Fruit fly (Drosophila melanogaster): Measurements from ENCODE around the gene Pten.

Pten gene

DNA sequence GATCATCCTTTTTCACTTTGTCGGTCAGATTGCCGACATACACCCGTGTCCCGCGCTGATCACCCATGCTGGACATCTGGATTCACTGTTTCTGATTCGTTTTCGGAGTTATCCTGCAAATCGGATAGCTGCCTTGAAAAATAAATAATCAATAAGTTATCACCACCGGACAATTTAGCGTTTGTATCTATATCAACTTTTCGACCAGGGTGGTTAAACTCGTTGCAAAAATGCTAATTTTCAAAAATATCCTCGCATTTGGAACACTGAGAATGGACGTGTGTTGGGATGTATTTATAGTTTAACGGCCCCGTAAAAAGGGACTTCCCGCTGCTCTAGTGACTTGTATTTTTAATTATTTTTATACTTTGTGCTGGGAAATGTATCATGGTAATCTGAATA lies 2.5 kb upstream of the Pten start, which contains the start of gene Rsf1:
TSS of gene Rsf1 (minus strand) at position 212 of the 402 bp plus-strand sequence.
- no peak for TF ChIP-seq psq (optimal IDR thresholded peaks at IDR 0.05)
- TF ChIP-seq CG8478 (optimal IDR thresholded peaks at IDR 0.05) = no peak
- TF ChIP-seq usp (GFP tag; optimal IDR thresholded peaks at IDR 0.05) = no peak
- no peak for TF ChIP-seq Dll (optimal IDR thresholded peaks at IDR 0.05)
- no peak for TF ChIP-seq pan (optimal IDR thresholded peaks at IDR 0.05)
- no peak for TF ChIP-seq EcR (GFP tag; optimal IDR thresholded peaks at IDR 0.05)

DNA sequence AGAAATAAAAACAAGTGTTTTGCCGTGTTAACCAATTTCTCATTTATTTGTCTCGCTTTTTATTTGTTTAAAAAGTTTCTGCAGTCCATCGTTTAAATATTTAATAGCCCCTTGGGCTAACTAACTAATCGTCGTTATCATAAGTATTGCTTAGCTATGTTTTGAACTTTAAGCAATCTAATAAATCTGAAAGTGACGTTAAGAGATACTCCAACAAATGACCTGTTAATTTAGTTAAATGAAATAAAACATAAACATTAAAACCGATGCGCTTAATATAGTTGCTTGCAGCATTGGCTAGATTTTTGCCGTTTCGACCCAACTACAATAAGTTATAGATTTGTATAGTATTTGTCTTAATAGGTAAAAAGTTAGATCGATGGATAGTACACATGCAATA lies 925 bp upstream of the Pten start:
- no peak for TF ChIP-seq EcR (GFP tag; optimal IDR thresholded peaks at IDR 0.05)
- no peak for TF ChIP-seq pan (optimal IDR thresholded peaks at IDR 0.05)
- no peak for TF ChIP-seq CG8478 (optimal IDR thresholded peaks at IDR 0.05)
- TF ChIP-seq usp (GFP tag; optimal IDR thresholded peaks at IDR 0.05) = no peak

DNA sequence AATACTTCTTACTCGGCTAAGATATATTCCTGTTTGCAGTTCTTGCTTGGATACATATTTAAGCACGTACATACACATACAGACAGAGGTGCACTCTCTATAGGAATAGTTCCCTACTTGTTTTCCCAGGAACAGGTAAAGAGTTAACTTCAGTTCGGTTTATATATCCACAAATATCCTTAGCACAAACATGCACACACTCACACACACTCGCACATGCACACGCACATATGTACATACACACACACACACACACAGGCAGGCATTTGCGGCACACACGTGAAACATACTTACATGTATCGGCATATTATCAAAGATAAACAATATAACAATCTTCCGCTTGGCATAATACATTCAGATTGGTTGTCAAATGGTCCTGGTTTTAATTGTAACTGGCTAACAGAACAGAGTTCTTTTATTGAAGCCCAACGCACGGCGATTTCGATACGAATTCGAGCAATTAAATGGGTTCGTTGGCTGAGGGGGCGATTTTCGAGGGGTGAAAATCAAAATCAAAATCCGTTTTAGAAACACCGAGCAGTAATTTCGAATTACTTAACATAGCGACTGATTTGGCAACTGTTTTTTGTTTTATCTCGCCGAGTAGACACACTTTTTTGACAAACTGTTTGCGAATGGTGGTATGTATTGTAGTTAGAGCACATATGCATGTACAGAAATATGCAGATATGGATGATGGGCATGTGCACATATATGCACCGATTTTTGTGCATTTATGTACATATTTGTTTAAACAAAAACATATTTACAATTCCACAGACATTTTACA lies 694 bp downstream of the Pten start:
- no peak for TF ChIP-seq EcR (GFP tag; optimal IDR thresholded peaks at IDR 0.05)
- no peak for TF ChIP-seq Dll (optimal IDR thresholded peaks at IDR 0.05)
- TF ChIP-seq usp (GFP tag; optimal IDR thresholded peaks at IDR 0.05) = no peak
- no peak for TF ChIP-seq psq (optimal IDR thresholded peaks at IDR 0.05)
- TF ChIP-seq CG8478 (optimal IDR thresholded peaks at IDR 0.05) = no peak
- no peak for TF ChIP-seq pan (optimal IDR thresholded peaks at IDR 0.05)

DNA sequence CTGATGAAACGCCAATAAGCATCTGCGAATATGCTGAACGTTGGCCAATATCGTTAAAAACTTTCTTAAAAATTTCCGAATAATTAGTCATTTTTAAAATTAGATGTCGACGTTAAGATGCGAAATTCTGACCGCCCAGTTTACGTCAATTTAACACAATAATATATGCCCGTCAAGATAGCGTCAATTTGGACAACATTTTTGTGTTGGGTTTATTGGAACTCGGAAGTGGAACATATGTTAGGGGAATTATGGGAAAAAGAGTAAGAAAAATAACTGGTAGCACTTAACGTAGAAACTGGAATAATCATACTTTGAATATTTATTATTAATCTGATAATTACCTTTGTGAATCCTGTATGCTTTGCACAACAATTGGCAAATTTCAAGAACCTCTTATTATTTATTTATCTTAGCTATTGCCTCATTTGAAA lies 5.1 kb downstream of the Pten start, which contains the start of gene CG5676:
TSS of gene CG5676 (minus strand) at position 167 of the 434 bp plus-strand sequence.
- TF ChIP-seq psq (optimal IDR thresholded peaks at IDR 0.05) (no peak), usp (GFP tag; optimal IDR thresholded peaks at IDR 0.05) (no peak), CG8478 (optimal IDR thresholded peaks at IDR 0.05) (no peak)

DNA sequence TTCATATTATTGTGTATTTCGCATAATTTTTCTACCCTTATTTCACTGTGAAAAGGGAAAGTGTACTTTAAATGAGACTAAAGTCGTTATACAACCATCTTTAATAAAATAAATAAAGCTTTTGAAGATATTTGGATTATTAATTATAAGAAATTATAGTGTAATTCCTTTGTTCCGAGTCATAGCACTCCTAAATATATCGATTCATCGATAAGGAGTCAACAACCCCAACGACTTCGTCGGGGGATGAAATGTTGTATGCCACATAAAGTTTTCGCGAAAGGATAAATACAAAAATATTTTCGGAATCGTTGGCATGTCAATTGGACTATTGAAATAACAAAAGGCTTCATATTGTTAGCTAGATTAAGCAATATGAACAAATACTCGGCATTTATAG lies 9.3 kb downstream of the Pten start, which contains the start of gene Ror:
TSS of gene Ror (plus strand) at position 252 of the 400 bp plus-strand sequence.
- TF ChIP-seq psq (optimal IDR thresholded peaks at IDR 0.05) (no peak), pan (optimal IDR thresholded peaks at IDR 0.05) (no peak), CG8478 (optimal IDR thresholded peaks at IDR 0.05) (no peak), EcR (GFP tag; optimal IDR thresholded peaks at IDR 0.05) (no peak), usp (GFP tag; optimal IDR thresholded peaks at IDR 0.05) (no peak), Dll (optimal IDR thresholded peaks at IDR 0.05) (no peak)

DNA sequence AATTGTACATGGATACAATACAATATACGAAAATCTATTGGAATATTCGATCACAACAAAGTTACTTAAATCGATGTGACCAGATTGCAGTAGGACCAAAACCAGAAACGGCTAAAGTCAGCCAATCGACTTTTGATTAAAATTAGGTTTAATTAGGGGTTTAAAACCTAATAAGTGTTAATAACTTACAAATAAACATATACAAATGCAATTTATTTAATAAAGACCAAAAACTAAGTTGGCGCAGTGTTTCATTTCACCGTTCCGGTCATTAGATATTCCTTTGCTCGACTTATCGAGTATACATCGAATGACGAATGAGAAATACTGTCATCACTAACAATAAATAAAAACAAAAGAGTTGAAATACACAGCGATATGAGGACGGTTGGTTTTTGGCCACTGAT lies 10.4 kb downstream of the Pten start, which contains the start of the genes bsk and CG31717:
TSS of gene bsk (minus strand) at position 61 of the 407 bp plus-strand sequence.
TSS of gene CG31717 (plus strand) at position 297 of the 407 bp plus-strand sequence.
- TF ChIP-seq pan (optimal IDR thresholded peaks at IDR 0.05) (no peak), Dll (optimal IDR thresholded peaks at IDR 0.05) (no peak), psq (optimal IDR thresholded peaks at IDR 0.05) (no peak), EcR (GFP tag; optimal IDR thresholded peaks at IDR 0.05) (no peak), CG8478 (optimal IDR thresholded peaks at IDR 0.05) (no peak), usp (GFP tag; optimal IDR thresholded peaks at IDR 0.05) (no peak)

DNA sequence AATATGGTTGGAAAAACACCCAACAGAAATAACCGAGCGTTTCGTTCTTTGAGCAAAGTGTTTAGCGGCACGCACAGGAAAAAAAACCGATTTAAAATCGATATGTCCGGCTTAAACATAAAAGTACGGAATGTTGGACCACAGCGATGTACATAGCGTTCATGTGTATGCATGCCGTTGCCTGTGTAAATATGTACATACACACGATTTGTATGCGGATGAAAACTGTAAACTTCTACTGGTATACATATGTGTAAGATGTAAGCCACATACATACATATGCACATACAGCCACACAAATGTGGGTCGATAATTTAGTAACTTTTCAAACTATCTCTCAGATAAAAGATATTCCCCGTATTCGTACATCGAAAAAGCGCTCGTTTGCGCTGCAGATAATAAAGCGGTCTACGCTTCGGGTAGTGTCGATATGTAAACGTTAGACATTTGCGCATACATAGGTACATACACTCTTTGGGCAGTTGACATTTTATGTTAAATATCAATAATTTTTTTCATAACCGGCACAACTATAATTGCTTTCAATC lies 11.1 kb downstream of the Pten start:
- TF ChIP-seq CG8478 (optimal IDR thresholded peaks at IDR 0.05) = no peak
- no peak for TF ChIP-seq psq (optimal IDR thresholded peaks at IDR 0.05)
- no peak for TF ChIP-seq EcR (GFP tag; optimal IDR thresholded peaks at IDR 0.05)
- TF ChIP-seq Dll (optimal IDR thresholded peaks at IDR 0.05) = no peak
- no peak for TF ChIP-seq pan (optimal IDR thresholded peaks at IDR 0.05)
- no peak for TF ChIP-seq usp (GFP tag; optimal IDR thresholded peaks at IDR 0.05)

DNA sequence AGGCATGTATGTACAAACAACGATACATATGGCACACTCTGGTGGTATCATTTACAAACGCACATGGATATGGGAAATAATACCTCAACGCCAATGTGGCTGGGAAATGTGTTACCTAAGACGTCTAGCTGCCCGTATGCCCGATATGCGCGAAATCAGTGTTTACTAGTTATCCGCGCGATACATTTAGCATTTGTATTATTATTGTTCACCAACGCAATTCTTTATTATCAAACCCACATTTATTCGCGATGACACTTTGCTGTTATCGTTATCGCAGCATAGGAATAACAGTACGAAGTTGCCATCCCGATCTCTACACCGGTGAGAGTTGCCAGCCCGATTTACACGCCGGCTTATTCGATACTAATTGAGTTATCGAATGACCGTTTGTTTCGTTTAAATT lies 14.1 kb downstream of the Pten start, which contains the start of gene chico:
TSS of gene chico (minus strand) at position 294 of the 406 bp plus-strand sequence.
- no peak for TF ChIP-seq Dll (optimal IDR thresholded peaks at IDR 0.05)
- no peak for TF ChIP-seq EcR (GFP tag; optimal IDR thresholded peaks at IDR 0.05)
- no peak for TF ChIP-seq usp (GFP tag; optimal IDR thresholded peaks at IDR 0.05)
- TF ChIP-seq CG8478 (optimal IDR thresholded peaks at IDR 0.05) = no peak
- TF ChIP-seq psq (optimal IDR thresholded peaks at IDR 0.05) = no peak
- no peak for TF ChIP-seq pan (optimal IDR thresholded peaks at IDR 0.05)

DNA sequence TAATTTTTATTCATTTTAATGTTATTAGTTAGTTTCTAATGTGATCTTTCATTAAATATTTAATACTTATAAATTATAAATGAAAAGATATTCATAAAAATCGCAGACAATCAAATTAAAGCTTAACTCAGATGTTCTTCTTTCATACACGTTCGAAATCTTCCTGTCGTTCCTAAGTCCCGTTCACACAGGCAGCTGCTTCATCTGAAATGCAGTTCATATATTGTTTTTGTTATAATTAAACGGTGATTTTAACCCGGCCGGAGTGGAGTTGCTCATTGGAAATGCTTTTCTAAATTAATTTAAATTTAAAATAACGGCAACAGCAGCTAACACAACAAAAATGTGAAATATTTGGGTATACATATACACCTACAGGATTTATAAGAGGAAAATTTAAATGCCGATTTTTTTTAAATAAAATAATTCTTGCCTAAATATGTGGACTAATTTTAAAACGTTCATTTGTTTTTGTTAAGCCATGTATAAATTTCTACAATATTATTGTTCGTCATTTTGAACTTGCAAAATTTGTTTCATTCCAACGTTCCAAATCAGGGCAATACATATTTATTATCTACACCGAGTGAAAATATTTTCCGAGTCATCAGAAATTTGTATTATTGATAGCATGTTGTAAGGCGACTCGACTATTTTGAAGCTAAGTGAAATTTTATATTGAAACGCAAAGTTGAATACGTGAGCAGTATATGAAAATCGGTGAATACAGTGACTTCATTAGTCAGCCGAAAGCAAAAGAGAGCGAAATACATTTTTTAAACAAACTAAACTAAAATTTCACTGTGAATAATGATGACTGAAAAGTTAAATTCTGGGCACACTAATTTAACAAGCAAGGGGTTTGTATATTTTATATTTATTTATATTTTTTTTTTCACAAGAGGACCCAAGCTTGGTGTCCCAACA lies 21.9 kb downstream of the Pten start, which contains the start of gene me31B:
TSS of gene me31B (plus strand) at position 616 of the 927 bp plus-strand sequence.
- TF ChIP-seq CG8478 (optimal IDR thresholded peaks at IDR 0.05) (no peak), pan (optimal IDR thresholded peaks at IDR 0.05) (no peak), Dll (optimal IDR thresholded peaks at IDR 0.05) (no peak), usp (GFP tag; optimal IDR thresholded peaks at IDR 0.05) (no peak), EcR (GFP tag; optimal IDR thresholded peaks at IDR 0.05) (no peak), psq (optimal IDR thresholded peaks at IDR 0.05) (no peak)

DNA sequence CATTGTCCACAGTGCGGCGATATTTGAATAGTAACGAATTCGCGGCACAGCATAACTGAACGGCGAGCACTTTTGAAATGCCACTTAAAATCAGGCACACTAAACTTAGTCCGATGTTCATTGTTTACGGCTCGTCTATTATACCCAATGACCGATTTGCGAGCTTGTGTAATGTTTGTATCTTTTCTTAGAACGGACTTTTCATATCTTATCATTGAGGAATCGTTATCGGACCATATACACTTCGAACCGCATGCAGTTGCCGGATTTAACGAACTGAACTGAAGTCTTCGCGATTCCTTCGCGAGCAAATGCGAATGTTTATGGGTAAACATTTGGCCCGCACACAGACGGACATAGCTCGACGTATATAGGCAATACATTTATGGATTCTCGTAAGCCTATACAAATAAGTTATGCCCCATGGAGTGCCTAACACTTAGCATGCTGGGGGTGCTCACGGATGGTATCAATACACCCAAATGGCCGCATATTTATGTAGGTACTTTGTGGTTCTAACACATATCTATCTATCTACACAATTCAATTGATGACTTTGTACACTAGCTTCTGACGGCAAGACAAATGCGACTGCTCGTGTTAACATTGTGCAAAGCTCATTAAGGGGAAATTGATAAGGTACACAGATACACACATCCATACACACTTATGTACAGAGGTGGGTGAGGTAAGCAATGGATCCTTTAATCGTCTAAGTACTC lies 23.0 kb downstream of the Pten start, which contains the start of gene mthl15:
TSS of gene mthl15 (minus strand) at position 593 of the 722 bp plus-strand sequence.
- TF ChIP-seq CG8478 (optimal IDR thresholded peaks at IDR 0.05) (no peak), pan (optimal IDR thresholded peaks at IDR 0.05) (peak; percentile 8), psq (optimal IDR thresholded peaks at IDR 0.05) (no peak), Dll (optimal IDR thresholded peaks at IDR 0.05) (no peak), EcR (GFP tag; optimal IDR thresholded peaks at IDR 0.05) (no peak), usp (GFP tag; optimal IDR thresholded peaks at IDR 0.05) (no peak)
